In genomic region chrV:15295436-15295835, ce11 we compare ENCODE assay signal across 3 worm cellular contexts.
TF ChIP-seq lines count a peak whose summit lies in the region.

No protein-coding gene starts in this region.

TF ChIP-seq in whole organism, early embryonic, 17 proteins besides CTCF, POLR2A, EP300 and RAD21:
- peak; percentile 54; the same call in 1 of the 2 replicates for TF ChIP-seq pes-1 (GFP tag; IDR thresholded peaks at IDR 0.05; lab: Robert Waterston, UW)
- TF ChIP-seq flt-1 (GFP tag; IDR thresholded peaks at IDR 0.05; lab: Robert Waterston, UW), result peak; percentile 15; the same call in 1 of the 2 replicates

TF ChIP-seq in whole organism, midembryonic, 9 proteins besides CTCF, POLR2A, EP300 and RAD21:
- peak; percentile 91; the same call in 1 of the 2 replicates for TF ChIP-seq flt-1 (GFP tag; IDR thresholded peaks at IDR 0.05; lab: Robert Waterston, UW)

TF ChIP-seq in whole organism, young adult, 124 proteins besides CTCF, POLR2A, EP300 and RAD21:
- TF ChIP-seq dox-1 (GFP tag; IDR thresholded peaks at IDR 0.05; lab: Robert Waterston, UW), result peak; percentile 77
- peak; percentile 29; the same call in 1 of the 2 replicates for TF ChIP-seq egl-44 (GFP tag; IDR thresholded peaks at IDR 0.05; lab: Robert Waterston, UW)
- TF ChIP-seq hsf-1 (GFP tag; IDR thresholded peaks at IDR 0.05; lab: Robert Waterston, UW), result peak; percentile 96
- TF ChIP-seq egrh-3 (GFP tag; IDR thresholded peaks at IDR 0.05; lab: Robert Waterston, UW), result 0 out of 2 replicates have a peak, but pooled peaks have one; percentile 19
- TF ChIP-seq ceh-100 (GFP tag; IDR thresholded peaks at IDR 0.05; lab: Robert Waterston, UW), result peak; percentile 53
- peak; percentile 63; the same call in 1 of the 2 replicates for TF ChIP-seq ceh-40 (GFP tag; IDR thresholded peaks at IDR 0.05; lab: Robert Waterston, UW)
- peak; percentile 50 for TF ChIP-seq madf-6 (GFP tag; IDR thresholded peaks at IDR 0.05; lab: Robert Waterston, UW)
